Worm (Caenorhabditis elegans) whole organism, midembryonic: ENCODE measurements around the gene mtm-6.

Experiments used
- T22C8.4 ChIP-seq: fragments of 200-800 bp; sonication (Bioruptor generic); IDR thresholded peaks from 2 replicates; pipeline ENCODE4 v1.3.6; 2022; ENCODE audit warnings: missing genetic modification characterization, missing compliant biosample characterization
- cog-1 ChIP-seq: sonication (generic microtip); optimal IDR thresholded peaks from 2 replicates; lab custom pipeline; 2016; ENCODE audit warnings: missing genetic modification characterization, missing compliant biosample characterization
- flt-1 ChIP-seq: fragments of 200-800 bp; sonication (Bioruptor generic); IDR thresholded peaks from 2 replicates; pipeline ENCODE4 v1.3.6; 2022; ENCODE audit warnings: missing genetic modification characterization, missing compliant biosample characterization
- klf-2 ChIP-seq: fragments of 200-800 bp; sonication (Bioruptor generic); conservative IDR thresholded peaks from 2 replicates; pipeline ENCODE4 v1.3.6; 2022; ENCODE audit warnings: missing genetic modification reagents, missing genetic modification characterization, missing compliant biosample characterization
- med-1 ChIP-seq: sonication (generic microtip); optimal IDR thresholded peaks from 2 replicates; lab custom pipeline; 2017; ENCODE audit warnings: missing genetic modification characterization, mild to moderate bottlenecking, missing compliant biosample characterization, antibody characterized with exemption, missing genetic modification reagents; ENCODE audit not compliant: insufficient read depth
- ref-1 ChIP-seq: fragments of 200-800 bp; sonication (Bioruptor generic); conservative IDR thresholded peaks from 2 replicates; pipeline ENCODE4 v1.3.6; 2022; ENCODE audit warnings: missing genetic modification reagents, missing genetic modification characterization, missing compliant biosample characterization
- tab-1 ChIP-seq: fragments of 200-800 bp; sonication (Bioruptor generic); IDR thresholded peaks from 2 replicates; pipeline ENCODE4 v1.3.6; 2022; ENCODE audit warnings: missing genetic modification characterization, missing compliant biosample characterization
- ztf-23 ChIP-seq: fragments of 200-800 bp; sonication (Bioruptor generic); IDR thresholded peaks from 2 replicates; pipeline ENCODE4 v1.3.6; 2022; ENCODE audit warnings: missing genetic modification reagents, missing genetic modification characterization, missing compliant biosample characterization
- ztf-29 ChIP-seq: fragments of 200-800 bp; sonication (Bioruptor generic); IDR thresholded peaks from 2 replicates; pipeline ENCODE4 v1.3.6; 2022; ENCODE audit warnings: missing genetic modification reagents, missing genetic modification characterization, missing compliant biosample characterization

ce11 chrIII:13402934-13403333, 56.0 kb downstream of the mtm-6 start, which contains the start of gene mig-18:
- TF ChIP-seq tab-1 (GFP tag; lab: Robert Waterston, UW) (no peak), flt-1 (GFP tag; lab: Robert Waterston, UW) (no peak), cog-1 (tag; lab: Kevin White, UChicago) (no peak), ref-1 (GFP tag; lab: Robert Waterston, UW) (no peak), T22C8.4 (GFP tag; lab: Robert Waterston, UW) (no peak), med-1 (GFP tag; lab: Kevin White, UChicago) (no peak), ztf-23 (GFP tag; lab: Robert Waterston, UW) (no peak), klf-2 (GFP tag; lab: Robert Waterston, UW) (no peak), ztf-29 (GFP tag; lab: Robert Waterston, UW) (no peak)
